Fruit fly (Drosophila melanogaster): ENCODE results near the gene CG12768.

CG12768 gene

DNA sequence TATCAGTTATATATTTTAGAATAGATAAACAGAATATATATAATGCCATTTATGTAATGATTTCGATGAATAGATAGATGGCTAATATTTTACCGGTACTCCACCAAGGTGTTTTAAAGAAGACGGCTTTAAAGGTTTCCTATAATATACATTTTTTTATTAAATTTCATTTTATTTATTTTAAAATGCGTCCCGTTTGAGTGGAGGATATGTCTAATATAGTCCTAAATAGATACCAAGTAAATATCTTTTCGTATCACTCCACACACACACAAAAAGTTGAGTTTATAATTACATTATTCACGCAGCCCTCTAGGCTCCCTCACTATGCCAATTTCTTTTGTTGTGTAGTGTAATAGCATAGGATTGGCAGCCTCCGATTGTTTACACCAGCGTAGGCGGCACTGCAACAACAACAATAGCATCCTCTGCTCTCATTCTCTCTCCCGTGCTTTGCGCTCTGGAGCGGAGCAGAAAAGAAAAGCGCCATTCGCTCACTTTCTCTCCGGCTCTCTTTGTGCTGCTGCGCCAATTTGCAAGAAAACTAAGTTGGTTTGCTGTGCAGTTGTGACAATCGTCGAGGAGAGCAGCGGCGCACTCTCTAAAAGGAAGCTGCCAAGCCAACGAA, at the start of gene CG12768:
Gene CG12768 (plus strand): TSS at position 578 of the 628 bp plus-strand sequence.
- TF ChIP-seq noc (tag; optimal IDR thresholded peaks at IDR 0.05), result no peak

dm6 chr3L:22863367-22864078, 46.8 kb upstream of the CG12768 start, which contains the start of gene CG33169:
Gene CG33169 (plus strand): TSS chr3L:22863864.
- TF ChIP-seq noc (tag; optimal IDR thresholded peaks at IDR 0.05), result no peak

dm6 chr3L:22864254-22865060, 45.8 kb upstream of the CG12768 start, which contains the start of gene CG33170:
Gene CG33170 (plus strand): TSS chr3L:22864600.
- TF ChIP-seq noc (tag; optimal IDR thresholded peaks at IDR 0.05), result no peak

- peak; percentile 63 for TF ChIP-seq noc (tag; optimal IDR thresholded peaks at IDR 0.05)
Measured at dm6 chr3L:22865061-22865418, 45.3 kb upstream of the CG12768 start.

DNA sequence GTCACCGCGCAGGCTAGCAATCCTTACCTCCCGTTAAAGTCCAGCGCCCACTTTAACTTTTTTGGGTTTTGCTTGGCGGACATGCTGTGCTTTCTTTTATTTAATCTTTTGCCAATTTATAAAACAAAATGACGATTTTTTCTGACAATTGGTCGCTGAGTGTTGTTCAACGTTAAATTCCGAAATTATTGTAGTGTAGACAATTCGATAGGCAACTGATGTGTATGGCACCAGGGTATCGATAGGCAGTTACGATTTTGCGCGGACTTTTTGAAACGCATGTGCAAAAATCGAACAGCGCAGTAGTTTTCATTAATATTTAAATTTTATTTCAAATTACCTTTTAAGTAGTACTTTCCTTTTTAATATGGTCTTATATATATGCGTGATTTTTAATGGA, 42.2 kb upstream of the CG12768 start, which contains the start of gene EMC4:
Gene EMC4 (minus strand): TSS at position 174 of the 400 bp plus-strand sequence.
- peak; percentile 56 for TF ChIP-seq noc (tag; optimal IDR thresholded peaks at IDR 0.05)

dm6 chr3L:22870378-22870777, 39.9 kb upstream of the CG12768 start:
- TF ChIP-seq noc (tag; optimal IDR thresholded peaks at IDR 0.05), result no peak

- peak; percentile 12 for TF ChIP-seq noc (tag; optimal IDR thresholded peaks at IDR 0.05)
Measured at dm6 chr3L:22871030-22871844, 39.1 kb upstream of the CG12768 start.

dm6 chr3L:22871845-22872361, 38.4 kb upstream of the CG12768 start, which contains the start of the genes CG11109 and Arf1:
Gene CG11109 (plus strand): TSS chr3L:22872200.
Gene Arf1 (minus strand): TSS chr3L:22872231.
- peak; percentile 32 for TF ChIP-seq noc (tag; optimal IDR thresholded peaks at IDR 0.05)

DNA sequence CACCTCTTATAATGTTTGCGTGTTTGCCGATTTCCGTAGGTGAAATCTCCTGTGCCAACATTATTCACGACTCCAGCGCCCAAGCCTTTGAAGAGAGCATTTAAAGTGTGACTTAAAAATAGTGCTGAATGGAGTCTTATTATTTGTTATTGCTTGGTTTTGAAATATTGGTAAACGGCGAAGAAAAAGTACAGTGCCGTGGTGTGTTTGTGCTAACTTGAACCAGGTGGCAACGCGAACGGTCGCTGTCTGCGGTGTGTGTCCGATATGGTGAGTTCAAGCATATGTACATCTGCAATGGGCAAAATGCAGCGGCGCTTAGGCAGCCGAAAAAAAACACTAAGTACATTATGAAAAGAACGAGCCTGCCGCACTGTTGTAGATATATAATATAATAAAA, 32.4 kb upstream of the CG12768 start:
- no peak for TF ChIP-seq noc (tag; optimal IDR thresholded peaks at IDR 0.05)

DNA sequence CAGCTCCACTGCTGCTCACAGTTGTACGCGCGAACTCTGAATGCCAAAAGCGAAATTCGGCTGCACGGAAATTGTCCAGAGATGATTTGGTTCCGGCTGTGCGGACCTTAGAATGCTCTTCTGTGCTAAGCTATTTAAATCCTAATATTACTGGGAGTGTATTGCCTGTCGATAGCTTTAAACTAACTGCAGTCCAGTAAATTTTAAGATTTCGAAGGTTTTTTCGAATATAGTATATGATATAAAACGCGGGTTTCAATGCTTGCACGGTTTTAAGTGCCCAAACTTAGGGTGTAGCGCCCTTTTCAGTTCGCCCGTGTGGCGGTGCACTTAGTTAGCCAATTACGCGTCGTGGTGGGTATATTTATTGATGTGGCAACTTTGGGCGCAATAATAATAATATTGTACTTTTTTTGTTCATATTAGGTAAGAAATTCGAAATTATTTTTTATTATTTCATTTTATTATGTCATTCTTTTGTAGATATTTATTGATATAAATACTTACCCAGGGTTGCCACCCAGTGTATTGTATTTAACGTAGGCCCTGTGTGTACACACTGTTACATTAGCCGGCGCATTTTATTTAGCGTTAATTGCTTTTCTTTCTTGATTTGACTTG, 31.5 kb upstream of the CG12768 start, which contains the start of the genes Chro and Ssl1:
Gene Chro (minus strand): TSS at position 262 of the 621 bp plus-strand sequence.
Gene Ssl1 (plus strand): TSS at position 367 of the 621 bp plus-strand sequence.
- peak; percentile 100 for TF ChIP-seq noc (tag; optimal IDR thresholded peaks at IDR 0.05)

DNA sequence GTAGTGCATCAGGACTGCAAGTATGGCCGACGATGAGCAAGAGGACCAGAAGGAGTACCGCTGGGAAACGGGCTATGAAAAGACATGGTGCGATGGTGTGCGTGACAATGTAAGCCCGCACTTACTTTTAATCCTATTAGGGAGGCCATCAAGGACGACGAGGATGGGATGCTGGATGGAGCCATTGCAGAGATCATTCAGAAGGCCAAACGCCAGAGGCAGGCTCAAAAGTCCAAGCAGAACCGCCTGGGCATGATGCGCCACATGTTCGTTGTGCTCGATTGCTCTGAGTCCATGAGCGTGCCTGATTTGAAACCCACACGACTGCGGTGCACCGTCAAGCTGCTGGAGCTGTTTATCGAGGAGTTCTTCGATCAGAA, 31.0 kb upstream of the CG12768 start:
- no peak for TF ChIP-seq noc (tag; optimal IDR thresholded peaks at IDR 0.05)

DNA sequence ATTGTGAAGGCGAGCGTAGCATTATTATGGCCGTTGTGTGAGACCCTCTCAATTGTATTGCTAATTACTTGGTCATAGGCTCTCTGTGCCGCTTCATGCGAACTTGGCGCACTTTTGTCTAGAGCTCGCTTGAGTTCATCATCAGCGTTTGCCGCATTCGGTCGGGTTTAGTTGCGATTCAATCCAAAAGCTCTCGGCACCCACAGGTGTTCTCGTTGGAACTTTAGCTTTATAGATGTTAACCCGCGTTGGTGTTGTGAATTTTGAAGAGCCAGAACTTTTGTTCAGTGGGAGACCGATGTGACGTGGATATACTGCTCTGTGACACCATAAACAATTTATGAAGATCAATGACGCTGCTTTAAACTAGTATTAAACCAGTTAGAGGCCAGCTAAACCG, 29.4 kb upstream of the CG12768 start, which contains the start of gene slif:
Gene slif (plus strand): TSS at position 132 of the 400 bp plus-strand sequence.
- no peak for TF ChIP-seq noc (tag; optimal IDR thresholded peaks at IDR 0.05)

dm6 chr3L:22883649-22884048, 26.6 kb upstream of the CG12768 start:
- no peak for TF ChIP-seq noc (tag; optimal IDR thresholded peaks at IDR 0.05)

DNA sequence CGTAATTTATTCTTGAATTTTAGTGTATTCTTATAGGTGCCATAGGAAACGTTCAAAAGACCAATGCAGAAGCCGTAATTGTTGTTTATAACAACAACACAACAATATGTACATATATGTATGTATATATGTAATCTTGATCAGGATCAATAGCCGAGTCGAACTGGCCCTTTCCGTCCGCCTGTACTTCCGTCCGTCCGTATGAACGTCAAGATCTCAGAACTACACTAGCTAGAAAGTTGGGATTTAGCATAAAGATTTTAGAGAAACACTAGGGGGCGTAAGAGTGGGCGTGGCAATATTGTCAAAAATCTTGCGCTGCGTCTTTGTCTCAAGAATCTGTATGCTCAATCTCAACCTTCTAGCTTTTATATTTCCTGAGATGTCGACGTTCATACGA, 25.8 kb upstream of the CG12768 start:
- no peak for TF ChIP-seq noc (tag; optimal IDR thresholded peaks at IDR 0.05)

Data from whole organism, larva.